Fruit fly (Drosophila melanogaster): Measurements from ENCODE around the gene jp.

The jp gene

dm6 chr2L:9502786-9503443 lies 63.6 kb downstream of the jp start:
- TF ChIP-seq unc-4 (GFP tag; IDR thresholded peaks at IDR 0.05; ENCODE audit: partially characterized antibody) (no peak), so (GFP tag; IDR thresholded peaks at IDR 0.05) (peak; percentile 83), unpg (GFP tag; optimal IDR thresholded peaks at IDR 0.05) (peak; percentile 80), mam (GFP tag; optimal IDR thresholded peaks at IDR 0.05) (peak; percentile 19), CG3847 (GFP tag; IDR thresholded peaks at IDR 0.05) (peak; percentile 61; the same call in 1 of the 2 replicates), zen (tag; optimal IDR thresholded peaks at IDR 0.05) (no peak), H15 (GFP tag; IDR thresholded peaks at IDR 0.05) (peak; percentile 72; the same call in 2 of the 3 replicates), Mad (GFP tag; optimal IDR thresholded peaks at IDR 0.05) (peak; percentile 44), ind (GFP tag; optimal IDR thresholded peaks at IDR 0.05) (peak; percentile 43), Opbp (GFP tag; IDR thresholded peaks at IDR 0.05; ENCODE audit: partially characterized antibody) (no peak), HLH3B (GFP tag; IDR thresholded peaks at IDR 0.05) (peak; percentile 89), CG4820 (GFP tag; optimal IDR thresholded peaks at IDR 0.05) (peak; percentile 26), CG15269 (tag; optimal IDR thresholded peaks at IDR 0.05) (peak; percentile 88), Hr51 (GFP tag; optimal IDR thresholded peaks at IDR 0.05) (peak; percentile 24 to 84), CG7556 (GFP tag; optimal IDR thresholded peaks at IDR 0.05) (peak; percentile 78), Eip74EF (GFP tag; optimal IDR thresholded peaks at IDR 0.05) (peak in 1 of 2 experiments; percentile 44), Sox102F (GFP tag; optimal IDR thresholded peaks at IDR 0.05) (peak; percentile 91), lov (optimal IDR thresholded peaks at IDR 0.05) (no peak), lov (GFP tag; IDR thresholded peaks at IDR 0.05) (0 out of 3 replicates have a peak, but pooled peaks have one; percentile 55), CG11085 (GFP tag; IDR thresholded peaks at IDR 0.05) (no peak), D19B (GFP tag; optimal IDR thresholded peaks at IDR 0.05) (peak; percentile 82), H2.0 (GFP tag; IDR thresholded peaks at IDR 0.05) (peak; percentile 83), CG4360 (GFP tag; IDR thresholded peaks at IDR 0.05) (0 out of 2 replicates have a peak, but pooled peaks have one; percentile 39), tap (tag; optimal IDR thresholded peaks at IDR 0.05) (peak; percentile 32), Ssrp (tag; optimal IDR thresholded peaks at IDR 0.05) (peak; percentile 58), CG6175 (GFP tag; IDR thresholded peaks at IDR 0.05) (no peak), Nf-YA (GFP tag; IDR thresholded peaks at IDR 0.05) (peak; percentile 67), ara (GFP tag; IDR thresholded peaks at IDR 0.05) (peak; percentile 72), Dfd (GFP tag; optimal IDR thresholded peaks at IDR 0.05) (no peak), sim (GFP tag; IDR thresholded peaks at IDR 0.05) (0 out of 2 replicates have a peak, but pooled peaks have one; percentile 29), B-H2 (GFP tag; optimal IDR thresholded peaks at IDR 0.05) (no peak), stc (GFP tag; IDR thresholded peaks at IDR 0.05) (peak; percentile 80), z (GFP tag; IDR thresholded peaks at IDR 0.05) (no peak), CG8924 (tag; optimal IDR thresholded peaks at IDR 0.05) (peak; percentile 78), lilli (GFP tag; optimal IDR thresholded peaks at IDR 0.05) (peak; percentile 59), Usf (GFP tag; optimal IDR thresholded peaks at IDR 0.05) (peak; percentile 24), CG7963 (GFP tag; IDR thresholded peaks at IDR 0.05; ENCODE audit: partially characterized antibody) (no peak), sna (GFP tag; IDR thresholded peaks at IDR 0.05; ENCODE audit: partially characterized antibody) (no peak), odd (GFP tag; optimal IDR thresholded peaks at IDR 0.05) (peak; percentile 68), pb (GFP tag; optimal IDR thresholded peaks at IDR 0.05) (no peak), BEAF-32 (GFP tag; optimal IDR thresholded peaks at IDR 0.05) (no peak), CG13775 (GFP tag; optimal IDR thresholded peaks at IDR 0.05) (peak; percentile 12), CG12659 (GFP tag; optimal IDR thresholded peaks at IDR 0.05) (peak; percentile 82), MBD-R2 (GFP tag; IDR thresholded peaks at IDR 0.05) (peak; percentile 53; the same call in 1 of the 2 replicates), tup (GFP tag; optimal IDR thresholded peaks at IDR 0.05) (peak; percentile 26), CG3726 (GFP tag; IDR thresholded peaks at IDR 0.05) (peak; percentile 76; the same call in 1 of the 3 replicates), hbn (GFP tag; IDR thresholded peaks at IDR 0.05; ENCODE audit: partially characterized antibody) (no peak), Med (GFP tag) (peak; percentile 70), chm (GFP tag; IDR thresholded peaks at IDR 0.05) (peak; percentile 67; the same call in 1 of the 2 replicates)

All from whole organism, embryonic.